Worm (Caenorhabditis elegans): ENCODE data around the gene col-90.

DNA sequence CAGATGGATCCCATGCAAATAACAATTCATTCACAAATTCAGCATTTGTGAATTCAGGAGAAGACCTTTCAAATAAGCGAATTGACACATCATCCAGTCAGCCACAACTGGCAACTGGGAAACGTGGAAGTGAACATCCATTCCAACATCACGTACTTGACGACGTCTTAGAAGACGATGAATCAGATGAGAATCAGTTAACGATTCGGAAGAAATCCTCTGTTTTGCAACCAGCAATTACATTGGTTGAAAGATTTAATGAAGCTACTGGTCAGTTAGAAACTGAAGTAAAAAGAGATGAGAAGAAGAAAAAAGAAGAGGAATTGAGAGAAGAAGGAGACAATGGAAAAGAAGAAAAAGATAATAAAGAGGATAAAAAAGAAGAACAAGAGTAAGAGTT is 45.2 kb upstream of the col-90 start:
- TF ChIP-seq ceh-48 (tag; optimal IDR thresholded peaks at IDR 0.05), result no peak
- no peak for TF ChIP-seq gmeb-2 (tag; optimal IDR thresholded peaks at IDR 0.05)
- no peak for TF ChIP-seq T23F11.4 (GFP tag; optimal IDR thresholded peaks at IDR 0.05)
- no peak for TF ChIP-seq nfya-1 (tag; optimal IDR thresholded peaks at IDR 0.05)
